Worm (Caenorhabditis elegans): ENCODE measurements around the gene srbc-37.
A peak's percentile ranks its signal among the peaks of the same experiment; 100 is the strongest.

srbc-37 gene

ce11 chrV:723895-724352 is 21.6 kb downstream of the srbc-37 start, which contains the start of gene fbxb-72 (continued):
- no peak for TF ChIP-seq bed-1 (GFP tag; IDR thresholded peaks at IDR 0.05)
- TF ChIP-seq zim-3 (tag; optimal IDR thresholded peaks at IDR 0.05) = peak; percentile 46
- TF ChIP-seq F57A8.1 (GFP tag; optimal IDR thresholded peaks at IDR 0.05) = peak; percentile 41
- no peak for TF ChIP-seq mel-28 (tag; optimal IDR thresholded peaks at IDR 0.05; ENCODE audit: borderline replicate concordance)
- peak in 1 of 3 experiments; percentile 77 for TF ChIP-seq lin-35 (GFP tag; optimal IDR thresholded peaks at IDR 0.05)
- no peak for TF ChIP-seq snpc-1.1 (tag; optimal IDR thresholded peaks at IDR 0.05; ENCODE audit: insufficient read depth)
- no peak for TF ChIP-seq lsy-27 (tag; optimal IDR thresholded peaks at IDR 0.05; ENCODE audit: borderline replicate concordance, insufficient read depth)
- peak; percentile 53 for TF ChIP-seq K12H6.12 (tag; optimal IDR thresholded peaks at IDR 0.05)
- TF ChIP-seq let-607 (tag; optimal IDR thresholded peaks at IDR 0.05) = no peak
- TF ChIP-seq ekl-4 (GFP tag; IDR thresholded peaks at IDR 0.05) = no peak
- TF ChIP-seq nhr-90 (tag; optimal IDR thresholded peaks at IDR 0.05) = peak; percentile 11
- peak; percentile 95 for TF ChIP-seq ZK185.1 (tag; optimal IDR thresholded peaks at IDR 0.05; ENCODE audit: poor library complexity, severe bottlenecking)
- peak; percentile 5 for TF ChIP-seq nhr-27 (tag; optimal IDR thresholded peaks at IDR 0.05)
- TF ChIP-seq aptf-3 (GFP tag; IDR thresholded peaks at IDR 0.05) = no peak
- no peak for TF ChIP-seq hlh-12 (tag; optimal IDR thresholded peaks at IDR 0.05)
- TF ChIP-seq tbx-9 (tag; optimal IDR thresholded peaks at IDR 0.05; ENCODE audit: borderline replicate concordance) = no peak
- TF ChIP-seq D2030.7 (GFP tag; IDR thresholded peaks at IDR 0.05) = no peak
- TF ChIP-seq madf-10 (tag; optimal IDR thresholded peaks at IDR 0.05) = peak; percentile 66
- peak; percentile 66 for TF ChIP-seq atf-7 (tag; optimal IDR thresholded peaks at IDR 0.05)
- peak; percentile 25 for TF ChIP-seq akir-1 (GFP tag; optimal IDR thresholded peaks at IDR 0.05)
- TF ChIP-seq F33H1.4 (GFP tag; IDR thresholded peaks at IDR 0.05) = no peak
- TF ChIP-seq Y95B8A.8 (GFP tag; IDR thresholded peaks at IDR 0.05) = peak; percentile 81; the same call in 1 of the 2 replicates
- TF ChIP-seq attf-6 (GFP tag; IDR thresholded peaks at IDR 0.05) = no peak
- no peak for TF ChIP-seq dpl-1 (GFP tag; optimal IDR thresholded peaks at IDR 0.05)
- no peak for TF ChIP-seq die-1 (tag; optimal IDR thresholded peaks at IDR 0.05)
- no peak for TF ChIP-seq F10E7.11 (tag; optimal IDR thresholded peaks at IDR 0.05)
- no peak for TF ChIP-seq zfh-2 (GFP tag; conservative IDR thresholded peaks at IDR 0.05)
- TF ChIP-seq C17E4.6 (GFP tag; IDR thresholded peaks at IDR 0.05) = no peak
- TF ChIP-seq dpff-1 (tag; optimal IDR thresholded peaks at IDR 0.05) = no peak
- TF ChIP-seq hsf-1 (GFP tag; IDR thresholded peaks at IDR 0.05) = peak; percentile 23; the same call in 1 of the 2 replicates
- peak; percentile 58 for TF ChIP-seq lir-1 (GFP tag; conservative IDR thresholded peaks at IDR 0.05)
- peak; percentile 78 for TF ChIP-seq K11D2.4 (GFP tag; IDR thresholded peaks at IDR 0.05)
- no peak for TF ChIP-seq him-1 (tag; optimal IDR thresholded peaks at IDR 0.05)
- TF ChIP-seq ztf-22 (GFP tag; optimal IDR thresholded peaks at IDR 0.05) = peak; percentile 65
- peak; percentile 84 for TF ChIP-seq F52B5.7 (tag; optimal IDR thresholded peaks at IDR 0.05)
- peak; percentile 94 for TF ChIP-seq Y53G8AR.9 (GFP tag; conservative IDR thresholded peaks at IDR 0.05)
- no peak for TF ChIP-seq lsl-1 (GFP tag; optimal IDR thresholded peaks at IDR 0.05)
- TF ChIP-seq B0035.1 (tag; optimal IDR thresholded peaks at IDR 0.05) = peak; percentile 71
- TF ChIP-seq rec-8 (tag; optimal IDR thresholded peaks at IDR 0.05) = no peak
- TF ChIP-seq nfya-2 (GFP tag; IDR thresholded peaks at IDR 0.05) = no peak
- no peak for TF ChIP-seq fkh-3 (tag; optimal IDR thresholded peaks at IDR 0.05)
- peak; percentile 50 for TF ChIP-seq hmg-1.2 (GFP tag; IDR thresholded peaks at IDR 0.05)
- no peak for TF ChIP-seq ccch-3 (GFP tag; optimal IDR thresholded peaks at IDR 0.05)
- no peak for TF ChIP-seq attf-3 (GFP tag; conservative IDR thresholded peaks at IDR 0.05)
- peak; percentile 74 for TF ChIP-seq athp-1 (tag; optimal IDR thresholded peaks at IDR 0.05)
- no peak for TF ChIP-seq hlh-26 (GFP tag; conservative IDR thresholded peaks at IDR 0.05)
- peak; percentile 94 for TF ChIP-seq pha-4 (tag; optimal IDR thresholded peaks at IDR 0.05)
